Worm (Caenorhabditis elegans) whole organism, L1 larva: ENCODE data around the gene F47D12.9.

Experiments used
- C34B4.2 ChIP-seq: sonication (generic microtip); optimal IDR thresholded peaks from 2 replicates; lab custom pipeline; 2017; ENCODE audit warnings: mild to moderate bottlenecking, missing genetic modification characterization, missing compliant biosample characterization
- F16B12.6 ChIP-seq: fragments of 150-350 bp; optimal IDR thresholded peaks from 2 replicates; lab custom pipeline; 2014; ENCODE audit warnings: missing biosample characterization, missing genetic modification characterization
- alr-1 ChIP-seq: fragments of 200-800 bp; sonication (Bioruptor generic); optimal IDR thresholded peaks from 2 replicates; lab custom pipeline; 2018; ENCODE audit warnings: borderline replicate concordance, mild to moderate bottlenecking, missing genetic modification characterization, missing compliant biosample characterization
- aly-2 ChIP-seq: fragments of 150-350 bp; optimal IDR thresholded peaks from 2 replicates; lab custom pipeline; 2014; ENCODE audit warnings: missing biosample characterization, missing genetic modification characterization
- ama-1 ChIP-seq: fragments of 150-350 bp; optimal IDR thresholded peaks from 2 replicates; lab custom pipeline; 2014
- blmp-1 ChIP-seq: fragments of 150-350 bp; optimal IDR thresholded peaks from 2 replicates; lab custom pipeline; 2014; ENCODE audit warnings: missing biosample characterization, missing genetic modification characterization
- ceh-63 ChIP-seq: fragments of 200-800 bp; sonication (Bioruptor generic); optimal IDR thresholded peaks from 2 replicates; lab custom pipeline; 2018; ENCODE audit warnings: mild to moderate bottlenecking, missing genetic modification characterization, missing compliant biosample characterization
- ceh-8 ChIP-seq: fragments of 200-800 bp; sonication (Bioruptor generic); optimal IDR thresholded peaks from 2 replicates; lab custom pipeline; 2018; ENCODE audit warnings: mild to moderate bottlenecking, missing genetic modification characterization, moderate library complexity, missing compliant biosample characterization
- ceh-90 ChIP-seq: sonication (generic microtip); optimal IDR thresholded peaks from 2 replicates; lab custom pipeline; 2016; ENCODE audit warnings: missing genetic modification characterization, missing compliant biosample characterization
- dsc-1 ChIP-seq: sonication (generic microtip); optimal IDR thresholded peaks from 2 replicates; lab custom pipeline; 2016; ENCODE audit warnings: mild to moderate bottlenecking, missing genetic modification characterization, missing compliant biosample characterization
- efl-1 ChIP-seq, 4 experiments: fragments of 150-350 bp; optimal IDR thresholded peaks in 3 of 4; peaks in 1 of 4; 1 replicate in 1 of 4; 2 replicates in 3 of 4; lab custom pipeline; 2014; ENCODE audit warnings: missing biosample characterization in 2 of 4, missing genetic modification characterization in 2 of 4, missing genetic modification reagents in 2 of 4
- efl-3 ChIP-seq: fragments of 200-800 bp; sonication (Bioruptor generic); optimal IDR thresholded peaks from 2 replicates; lab custom pipeline; 2018; ENCODE audit warnings: mild to moderate bottlenecking, missing genetic modification characterization, missing compliant biosample characterization
- elt-2 ChIP-seq: sonication (generic microtip); optimal IDR thresholded peaks from 2 replicates; lab custom pipeline; 2016; ENCODE audit warnings: missing genetic modification characterization, mild to moderate bottlenecking, inconsistent platforms, missing compliant biosample characterization, missing genetic modification reagents
- ets-5 ChIP-seq: fragments of 200-800 bp; sonication (Bioruptor generic); IDR thresholded peaks from 2 replicates; pipeline ENCODE4 v1.3.6; 2022; ENCODE audit warnings: missing genetic modification characterization, missing compliant biosample characterization
- fkh-8 ChIP-seq: sonication (generic microtip); optimal IDR thresholded peaks from 2 replicates; lab custom pipeline; 2016; ENCODE audit warnings: mild to moderate bottlenecking, missing genetic modification characterization, missing compliant biosample characterization
- fos-1 ChIP-seq: fragments of 150-350 bp; optimal IDR thresholded peaks from 2 replicates; lab custom pipeline; 2014; ENCODE audit warnings: missing biosample characterization, missing genetic modification characterization
- hlh-4 ChIP-seq: sonication (generic microtip); optimal IDR thresholded peaks from 2 replicates; lab custom pipeline; 2016; ENCODE audit warnings: mild to moderate bottlenecking, missing genetic modification characterization, missing compliant biosample characterization
- hpl-2 ChIP-seq: fragments of 150-350 bp; optimal IDR thresholded peaks from 2 replicates; lab custom pipeline; 2014; ENCODE audit warnings: missing biosample characterization, missing genetic modification reagents, missing genetic modification characterization
- irx-1 ChIP-seq: sonication (generic microtip); optimal IDR thresholded peaks from 2 replicates; lab custom pipeline; 2016; ENCODE audit warnings: missing genetic modification characterization, missing compliant biosample characterization
- lin-14 ChIP-seq: fragments of 200-800 bp; sonication (Bioruptor generic); optimal IDR thresholded peaks from 2 replicates; lab custom pipeline; 2018; ENCODE audit warnings: mild to moderate bottlenecking, missing genetic modification characterization, moderate library complexity, missing compliant biosample characterization
- lin-15B ChIP-seq: fragments of 150-350 bp; sonication (generic microtip); optimal IDR thresholded peaks from 3 replicates; lab custom pipeline; 2014; ENCODE audit warnings: missing biosample characterization, missing genetic modification characterization
- lin-35 ChIP-seq, 2 experiments: fragments of 150-350 bp; optimal IDR thresholded peaks; 2 replicates each; lab custom pipeline; 2014; ENCODE audit warnings: missing biosample characterization in 2 of 2, missing genetic modification characterization in 2 of 2, missing genetic modification reagents in 2 of 2
- lin-39 ChIP-seq: fragments of 150-350 bp; optimal IDR thresholded peaks from 2 replicates; lab custom pipeline; 2014; ENCODE audit warnings: missing biosample characterization, missing genetic modification reagents, missing genetic modification characterization
- lir-3 ChIP-seq: sonication (generic microtip); optimal IDR thresholded peaks from 2 replicates; lab custom pipeline; 2016; ENCODE audit warnings: mild to moderate bottlenecking, missing genetic modification characterization, moderate library complexity, missing compliant biosample characterization; ENCODE audit not compliant: poor library complexity
- lsy-2 ChIP-seq, 2 experiments: fragments of 150-350 bp; optimal IDR thresholded peaks; 2 replicates each; lab custom pipeline; 2014; ENCODE audit warnings: missing biosample characterization in 2 of 2, missing genetic modification characterization in 2 of 2
- mab-9 ChIP-seq: fragments of 200-800 bp; sonication (Bioruptor generic); IDR thresholded peaks from 2 replicates; pipeline ENCODE4 v1.3.6; 2022; ENCODE audit warnings: missing genetic modification reagents, missing genetic modification characterization, missing compliant biosample characterization
- mef-2 ChIP-seq: fragments of 150-350 bp; optimal IDR thresholded peaks from 2 replicates; lab custom pipeline; 2014; ENCODE audit warnings: missing biosample characterization, missing genetic modification characterization
- nhr-12 ChIP-seq: sonication (generic microtip); optimal IDR thresholded peaks from 2 replicates; lab custom pipeline; 2017; ENCODE audit warnings: missing biosample characterization, missing genetic modification characterization
- nhr-71 ChIP-seq: sonication (generic microtip); optimal IDR thresholded peaks from 2 replicates; lab custom pipeline; 2016; ENCODE audit warnings: mild to moderate bottlenecking, missing genetic modification characterization, moderate library complexity, missing compliant biosample characterization
- nhr-76 ChIP-seq: sonication (generic microtip); optimal IDR thresholded peaks from 2 replicates; lab custom pipeline; 2017; ENCODE audit warnings: missing biosample characterization, missing genetic modification characterization
- nhr-77 ChIP-seq: fragments of 150-350 bp; optimal IDR thresholded peaks from 2 replicates; lab custom pipeline; 2014; ENCODE audit warnings: missing biosample characterization, missing genetic modification characterization
- nhr-84 ChIP-seq: sonication (generic microtip); optimal IDR thresholded peaks from 2 replicates; lab custom pipeline; 2017; ENCODE audit warnings: missing biosample characterization, missing genetic modification characterization
- nhr-85 ChIP-seq: sonication (generic microtip); peaks from one replicate; lab custom pipeline; 2016; ENCODE audit warnings: missing genetic modification characterization, inconsistent platforms, missing compliant biosample characterization
- nhr-90 ChIP-seq: sonication (generic microtip); optimal IDR thresholded peaks from 2 replicates; lab custom pipeline; 2016; ENCODE audit warnings: mild to moderate bottlenecking, missing genetic modification characterization, missing compliant biosample characterization; ENCODE audit not compliant: poor library complexity
- rnt-1 ChIP-seq: sonication (generic microtip); optimal IDR thresholded peaks from 2 replicates; lab custom pipeline; 2016; ENCODE audit warnings: mild to moderate bottlenecking, missing genetic modification characterization, moderate library complexity, missing compliant biosample characterization
- snu-23 ChIP-seq: sonication (generic microtip); optimal IDR thresholded peaks from 2 replicates; lab custom pipeline; 2016; ENCODE audit warnings: missing genetic modification characterization, missing compliant biosample characterization
- sox-4 ChIP-seq: sonication (generic microtip); optimal IDR thresholded peaks from 2 replicates; lab custom pipeline; 2016; ENCODE audit warnings: missing genetic modification characterization, missing compliant biosample characterization
- sptf-1 ChIP-seq: fragments of 150-350 bp; optimal IDR thresholded peaks from 2 replicates; lab custom pipeline; 2014; ENCODE audit warnings: missing biosample characterization, missing genetic modification characterization
- sup-37 ChIP-seq: fragments of 200-800 bp; sonication (Bioruptor generic); optimal IDR thresholded peaks from 2 replicates; lab custom pipeline; 2018; ENCODE audit warnings: mild to moderate bottlenecking, missing genetic modification characterization, missing compliant biosample characterization
- tlp-1 ChIP-seq: fragments of 150-350 bp; optimal IDR thresholded peaks from 2 replicates; lab custom pipeline; 2014; ENCODE audit warnings: missing biosample characterization, missing genetic modification characterization
- unc-130 ChIP-seq: fragments of 150-350 bp; optimal IDR thresholded peaks from 2 replicates; lab custom pipeline; 2017; ENCODE audit warnings: missing biosample characterization, missing genetic modification characterization, inconsistent platforms
- vab-15 ChIP-seq: sonication (generic microtip); optimal IDR thresholded peaks from 2 replicates; lab custom pipeline; 2017; ENCODE audit warnings: missing genotype, mild to moderate bottlenecking, missing genetic modification characterization, missing compliant biosample characterization
- xbp-1 ChIP-seq: sonication (generic microtip); optimal IDR thresholded peaks from 2 replicates; lab custom pipeline; 2016; ENCODE audit warnings: missing genetic modification characterization, missing compliant biosample characterization

F47D12.9 gene

DNA sequence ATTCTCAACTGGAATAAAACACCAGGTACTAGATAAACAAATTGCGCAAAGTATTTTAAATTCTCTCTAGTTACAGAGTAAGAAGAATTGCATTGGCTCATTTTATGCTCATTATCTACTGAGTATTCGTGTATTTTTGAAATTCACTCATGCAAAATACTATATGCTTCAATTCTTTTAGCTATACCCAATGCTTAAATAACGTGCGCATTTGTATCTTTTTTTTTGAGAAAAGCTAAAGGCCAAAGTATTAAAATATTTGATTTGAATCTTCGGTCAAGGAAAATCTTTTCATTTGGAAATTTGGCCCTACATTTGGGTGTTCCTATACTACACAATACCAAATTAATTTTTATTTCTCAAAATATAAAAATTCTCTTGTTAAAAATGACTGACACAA lies 41.2 kb downstream of the F47D12.9 start, which contains the start of gene srg-4:
srg-4 (minus strand) TSS at position 101 of the 400 bp plus-strand sequence.
- no peak for TF ChIP-seq aly-2
- TF ChIP-seq hlh-4 (tag; lab: Kevin White, UChicago), result no peak
- TF ChIP-seq efl-3 (GFP tag; lab: Kevin White, UChicago), result no peak
- no peak for TF ChIP-seq xbp-1
- no peak for TF ChIP-seq nhr-12 (tag; lab: Kevin White, UChicago)

DNA sequence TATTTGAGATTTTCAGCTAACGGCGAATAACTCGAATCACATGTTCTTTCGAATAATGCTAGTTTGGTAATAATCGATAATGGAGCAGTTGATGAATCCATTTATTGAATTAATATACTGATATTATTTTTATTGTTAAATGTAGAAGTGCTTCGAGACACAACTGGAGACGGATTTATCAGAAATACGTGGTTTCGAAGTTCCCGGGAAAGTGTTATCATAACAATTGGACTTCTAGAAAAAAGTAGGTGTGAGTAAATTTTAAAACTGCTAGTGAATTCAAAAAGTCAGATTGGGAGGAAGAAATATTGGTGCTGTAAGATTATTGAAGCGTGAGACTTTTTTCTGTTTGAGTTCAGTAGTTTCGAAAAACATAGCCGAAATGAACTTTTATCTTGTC lies 43.1 kb downstream of the F47D12.9 start, which contains the start of gene srg-2:
srg-2 (minus strand) TSS at position 101 of the 400 bp plus-strand sequence.
- TF ChIP-seq tlp-1 (no peak), rnt-1 (no peak), elt-2 (tag; lab: Kevin White, UChicago) (no peak), nhr-76 (tag; lab: Kevin White, UChicago) (no peak), aly-2 (no peak), nhr-12 (tag; lab: Kevin White, UChicago) (no peak), lin-14 (GFP tag; lab: Kevin White, UChicago) (no peak), ama-1 (lab: Kevin White, UChicago) (no peak), dsc-1 (tag; lab: Kevin White, UChicago) (no peak), sup-37 (no peak), xbp-1 (no peak), blmp-1 (tag; lab: Kevin White, UChicago) (no peak), vab-15 (tag; lab: Kevin White, UChicago) (no peak), snu-23 (GFP tag; lab: Kevin White, UChicago) (no peak), lin-15B (no peak), nhr-84 (no peak), lir-3 (tag; lab: Kevin White, UChicago) (no peak), fkh-8 (tag; lab: Kevin White, UChicago) (no peak), F16B12.6 (tag; lab: Kevin White, UChicago) (no peak), ceh-90 (tag; lab: Kevin White, UChicago) (no peak)
- TF ChIP-seq, all 84 proteins: peak for 0

DNA sequence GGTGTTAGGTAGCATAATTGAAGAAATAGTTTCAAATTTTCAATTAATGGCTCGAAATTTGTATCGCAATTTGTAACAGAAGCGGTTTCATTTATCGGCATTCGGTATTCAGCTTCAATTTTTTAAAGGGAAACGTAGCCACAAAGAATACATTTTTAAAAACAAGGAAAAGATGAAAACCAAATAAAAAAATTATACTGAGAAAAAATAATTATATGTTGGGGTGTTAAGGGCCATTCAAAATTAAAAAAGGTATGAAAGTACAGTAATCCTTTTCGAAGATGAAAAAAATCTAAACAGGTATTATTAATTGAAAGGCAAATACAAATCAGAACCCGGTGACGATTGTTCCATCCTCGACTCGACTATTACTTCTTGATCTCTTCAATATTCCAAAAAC lies 44.9 kb downstream of the F47D12.9 start, which contains the start of gene srg-1:
srg-1 (minus strand) TSS at position 101 of the 400 bp plus-strand sequence.
- TF ChIP-seq ceh-8 (GFP tag; lab: Kevin White, UChicago) (no peak), ets-5 (no peak), sox-4 (tag; lab: Kevin White, UChicago) (no peak), irx-1 (tag; lab: Kevin White, UChicago) (no peak), ceh-90 (tag; lab: Kevin White, UChicago) (no peak), nhr-85 (no peak), efl-1 (optimal IDR thresholded peaks at IDR 0.05; lab: Kevin White, UChicago) (no peak), efl-1 (GFP tag; optimal IDR thresholded peaks at IDR 0.05 in 1 of 2; lab: Kevin White, UChicago) (no peak), unc-130 (tag; lab: Kevin White, UChicago) (no peak), nhr-12 (tag; lab: Kevin White, UChicago) (no peak), C34B4.2 (tag; lab: Kevin White, UChicago) (no peak), sptf-1 (tag; lab: Kevin White, UChicago) (no peak), ceh-63 (GFP tag; lab: Kevin White, UChicago) (no peak), aly-2 (no peak), lin-35 (GFP tag; optimal IDR thresholded peaks at IDR 0.05; lab: Kevin White, UChicago) (no peak), alr-1 (no peak), lsy-2 (tag; optimal IDR thresholded peaks at IDR 0.05; lab: Kevin White, UChicago) (no peak), lin-39 (tag; lab: Kevin White, UChicago) (no peak), fkh-8 (tag; lab: Kevin White, UChicago) (no peak), dsc-1 (tag; lab: Kevin White, UChicago) (no peak)

DNA sequence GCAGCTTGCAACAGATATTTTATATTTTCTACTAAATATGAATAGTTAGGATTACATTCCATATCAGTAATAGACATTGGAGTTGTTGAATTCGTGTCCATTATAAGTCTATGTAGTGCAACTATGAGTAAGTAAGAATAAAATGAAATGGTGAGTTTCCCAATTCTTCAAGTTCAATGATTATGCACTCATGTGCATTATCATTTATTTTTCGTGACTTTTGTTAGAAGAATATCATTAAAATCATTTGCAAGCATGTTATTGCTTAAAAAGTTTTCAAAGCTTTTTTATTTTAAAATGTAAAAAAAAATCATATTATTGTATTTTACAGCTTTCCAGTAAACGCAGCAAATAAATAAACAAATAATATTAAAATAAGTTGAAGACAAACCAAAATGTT lies 46.5 kb downstream of the F47D12.9 start, which contains the start of gene srg-9:
srg-9 (minus strand) TSS at position 101 of the 400 bp plus-strand sequence.
- TF ChIP-seq nhr-90 (tag; lab: Kevin White, UChicago), result no peak
- TF ChIP-seq nhr-77 (tag; lab: Kevin White, UChicago), result no peak
- TF ChIP-seq lin-35 (GFP tag; optimal IDR thresholded peaks at IDR 0.05; lab: Kevin White, UChicago), result no peak
- TF ChIP-seq efl-3 (GFP tag; lab: Kevin White, UChicago), result no peak
- no peak for TF ChIP-seq mab-9 (GFP tag; lab: Robert Waterston, UW)
- TF ChIP-seq mef-2 (tag; lab: Kevin White, UChicago), result no peak
- TF ChIP-seq hpl-2 (GFP tag; lab: Kevin White, UChicago), result no peak
- no peak for TF ChIP-seq efl-1 (optimal IDR thresholded peaks at IDR 0.05; lab: Kevin White, UChicago)
- no peak for TF ChIP-seq efl-1 (GFP tag; optimal IDR thresholded peaks at IDR 0.05 in 1 of 2; lab: Kevin White, UChicago)
- TF ChIP-seq nhr-84, result no peak
- TF ChIP-seq fos-1, result no peak
- TF ChIP-seq nhr-71, result no peak
